Worm (Caenorhabditis elegans) whole organism, young adult: ENCODE results near the gene sri-21.

ENCODE experiments used
- B0019.2 ChIP-seq: fragments of 200-800 bp; sonication (Bioruptor generic); conservative IDR thresholded peaks from 2 replicates; pipeline ENCODE4 v1.3.6; 2022; ENCODE audit warnings: missing genetic modification reagents, missing genetic modification characterization, missing compliant biosample characterization
- C06A6.2 ChIP-seq: fragments of 200-800 bp; sonication (Bioruptor generic); conservative IDR thresholded peaks from 2 replicates; pipeline ENCODE4 v1.3.6; 2022; ENCODE audit warnings: missing genetic modification characterization, missing compliant biosample characterization
- F10E7.11 ChIP-seq: sonication (generic microtip); optimal IDR thresholded peaks from 2 replicates; lab custom pipeline; 2017; ENCODE audit warnings: mild to moderate bottlenecking, missing genetic modification characterization, moderate library complexity, missing compliant biosample characterization
- F33H1.4 ChIP-seq: fragments of 200-800 bp; sonication (Bioruptor generic); IDR thresholded peaks from 2 replicates; pipeline ENCODE4 v1.3.6; 2022; ENCODE audit warnings: missing genetic modification reagents, missing genetic modification characterization, missing compliant biosample characterization
- Y56A3A.18 ChIP-seq: fragments of 200-800 bp; sonication (Bioruptor generic); IDR thresholded peaks from 2 replicates; pipeline ENCODE4 v1.3.6; 2022; ENCODE audit warnings: missing genetic modification reagents, missing genetic modification characterization, missing compliant biosample characterization
- Y67H2A.10 ChIP-seq: fragments of 200-800 bp; sonication (Bioruptor generic); conservative IDR thresholded peaks from 2 replicates; pipeline ENCODE4 v1.3.6; 2022; ENCODE audit warnings: missing genetic modification reagents, missing genetic modification characterization, missing compliant biosample characterization
- akir-1 ChIP-seq: fragments of 200-800 bp; sonication (Bioruptor generic); optimal IDR thresholded peaks from 2 replicates; lab custom pipeline; 2018; ENCODE audit warnings: mild to moderate bottlenecking, missing genetic modification characterization, moderate library complexity, missing compliant biosample characterization
- atf-7 ChIP-seq: sonication (generic microtip); optimal IDR thresholded peaks from 2 replicates; lab custom pipeline; 2017; ENCODE audit warnings: mild to moderate bottlenecking, missing genetic modification characterization, missing compliant biosample characterization
- attf-3 ChIP-seq: fragments of 200-800 bp; sonication (Bioruptor generic); conservative IDR thresholded peaks from 2 replicates; pipeline ENCODE4 v1.3.6; 2022; ENCODE audit warnings: missing genetic modification reagents, missing genetic modification characterization, missing compliant biosample characterization
- attf-5 ChIP-seq: fragments of 200-800 bp; sonication (Bioruptor generic); optimal IDR thresholded peaks from 2 replicates; lab custom pipeline; 2018; ENCODE audit warnings: mild to moderate bottlenecking, missing genetic modification characterization, missing compliant biosample characterization
- bed-1 ChIP-seq: fragments of 200-800 bp; sonication (Bioruptor generic); IDR thresholded peaks from 2 replicates; pipeline ENCODE4 v1.3.6; 2022; ENCODE audit warnings: missing genetic modification reagents, missing genetic modification characterization, missing compliant biosample characterization
- bed-2 ChIP-seq: fragments of 200-800 bp; sonication (Bioruptor generic); IDR thresholded peaks from 2 replicates; pipeline ENCODE4 v1.3.6; 2022; ENCODE audit warnings: missing genetic modification reagents, missing genetic modification characterization, missing compliant biosample characterization
- cebp-1 ChIP-seq, 2 experiments: fragments of 200-800 bp in 1 of 2; sonication (Bioruptor generic) in 1 of 2; sonication (generic microtip) in 1 of 2; IDR thresholded peaks in 1 of 2; optimal IDR thresholded peaks in 1 of 2; 2 replicates each; pipeline versions ENCODE4 v1.3.6 to Lab custom; 2017 to 2022; ENCODE audit warnings: missing compliant biosample characterization in 2 of 2, missing genetic modification characterization in 2 of 2, mild to moderate bottlenecking in 1 of 2, missing genetic modification reagents in 1 of 2, moderate library complexity in 1 of 2
- cebp-2 ChIP-seq: fragments of 200-800 bp; sonication (Bioruptor generic); IDR thresholded peaks from 2 replicates; pipeline ENCODE4 v1.3.6; 2022; ENCODE audit warnings: missing genetic modification characterization, missing compliant biosample characterization
- ceh-27 ChIP-seq: fragments of 200-800 bp; sonication (Bioruptor generic); optimal IDR thresholded peaks from 2 replicates; lab custom pipeline; 2018; ENCODE audit warnings: mild to moderate bottlenecking, missing genetic modification characterization, moderate library complexity, missing compliant biosample characterization
- ceh-79 ChIP-seq: sonication (generic microtip); optimal IDR thresholded peaks from 2 replicates; lab custom pipeline; 2017; ENCODE audit warnings: mild to moderate bottlenecking, missing genetic modification characterization, missing compliant biosample characterization
- egrh-3 ChIP-seq: fragments of 200-800 bp; sonication (Bioruptor generic); IDR thresholded peaks from 2 replicates; pipeline ENCODE4 v1.3.6; 2022; ENCODE audit warnings: missing genetic modification reagents, missing genetic modification characterization, missing compliant biosample characterization
- ekl-4 ChIP-seq: fragments of 200-800 bp; sonication (Bioruptor generic); IDR thresholded peaks from 2 replicates; pipeline ENCODE4 v1.3.6; 2022; ENCODE audit warnings: missing genetic modification reagents, missing genetic modification characterization, missing compliant biosample characterization
- him-1 ChIP-seq: sonication (generic microtip); optimal IDR thresholded peaks from 2 replicates; lab custom pipeline; 2016; ENCODE audit warnings: missing genotype, missing genetic modification reagents, missing genetic modification characterization, missing compliant biosample characterization
- hlh-12 ChIP-seq: sonication (generic microtip); optimal IDR thresholded peaks from 2 replicates; lab custom pipeline; 2016; ENCODE audit warnings: missing genetic modification characterization, missing compliant biosample characterization
- hlh-26 ChIP-seq: fragments of 200-800 bp; sonication (Bioruptor generic); conservative IDR thresholded peaks from 2 replicates; pipeline ENCODE4 v1.3.6; 2022; ENCODE audit warnings: missing genetic modification reagents, missing genetic modification characterization, missing compliant biosample characterization
- hmg-1.2 ChIP-seq: fragments of 200-800 bp; sonication (Bioruptor generic); IDR thresholded peaks from 2 replicates; pipeline ENCODE4 v1.3.6; 2022; ENCODE audit warnings: missing genetic modification reagents, missing genetic modification characterization, missing compliant biosample characterization
- lag-1 ChIP-seq: fragments of 200-800 bp; sonication (Bioruptor generic); IDR thresholded peaks from 2 replicates; pipeline ENCODE4 v1.3.6; 2022; ENCODE audit warnings: missing genetic modification reagents, missing genetic modification characterization, missing compliant biosample characterization
- lin-54 ChIP-seq: fragments of 200-800 bp; sonication (Bioruptor generic); optimal IDR thresholded peaks from 2 replicates; lab custom pipeline; 2018; ENCODE audit warnings: mild to moderate bottlenecking, missing genetic modification characterization, missing compliant biosample characterization
- lsl-1 ChIP-seq: fragments of 200-800 bp; sonication (Bioruptor generic); optimal IDR thresholded peaks from 2 replicates; lab custom pipeline; 2018; ENCODE audit warnings: mild to moderate bottlenecking, missing genetic modification characterization, moderate library complexity, missing compliant biosample characterization
- lsy-27 ChIP-seq: sonication (generic microtip); optimal IDR thresholded peaks from 2 replicates; lab custom pipeline; 2017; ENCODE audit warnings: missing genetic modification characterization, mild to moderate bottlenecking, missing compliant biosample characterization, antibody characterized with exemption, missing genotype, borderline replicate concordance; ENCODE audit not compliant: insufficient read depth
- madf-10 ChIP-seq: sonication (generic microtip); optimal IDR thresholded peaks from 2 replicates; lab custom pipeline; 2016; ENCODE audit warnings: mild to moderate bottlenecking, missing genetic modification characterization, missing compliant biosample characterization
- madf-3 ChIP-seq: fragments of 200-800 bp; sonication (Bioruptor generic); IDR thresholded peaks from 2 replicates; pipeline ENCODE4 v1.3.6; 2022; ENCODE audit warnings: missing genetic modification reagents, missing genetic modification characterization, missing compliant biosample characterization
- madf-6 ChIP-seq: fragments of 200-800 bp; sonication (Bioruptor generic); IDR thresholded peaks from 2 replicates; pipeline ENCODE4 v1.3.6; 2022; ENCODE audit warnings: missing genetic modification reagents, missing genetic modification characterization, missing compliant biosample characterization
- madf-8 ChIP-seq: fragments of 200-800 bp; sonication (Bioruptor generic); conservative IDR thresholded peaks from 2 replicates; pipeline ENCODE4 v1.3.6; 2022; ENCODE audit warnings: missing genetic modification reagents, missing genetic modification characterization, missing compliant biosample characterization
- nfya-1 ChIP-seq: sonication (generic microtip); optimal IDR thresholded peaks from 2 replicates; lab custom pipeline; 2017; ENCODE audit warnings: antibody characterized with exemption, missing compliant biosample characterization, missing genetic modification characterization, borderline replicate concordance; ENCODE audit not compliant: insufficient read depth
- nfya-2 ChIP-seq: fragments of 200-800 bp; sonication (Bioruptor generic); IDR thresholded peaks from 2 replicates; pipeline ENCODE4 v1.3.6; 2022; ENCODE audit warnings: missing genetic modification reagents, missing genetic modification characterization, missing compliant biosample characterization
- nhr-179 ChIP-seq: sonication (generic microtip); optimal IDR thresholded peaks from 2 replicates; lab custom pipeline; 2016; ENCODE audit warnings: mild to moderate bottlenecking, missing genetic modification characterization, missing compliant biosample characterization
- repo-1 ChIP-seq: sonication (generic microtip); optimal IDR thresholded peaks from 2 replicates; lab custom pipeline; 2017; ENCODE audit warnings: mild to moderate bottlenecking, missing genetic modification characterization, missing compliant biosample characterization
- somi-1 ChIP-seq: fragments of 200-800 bp; sonication (Bioruptor generic); optimal IDR thresholded peaks from 2 replicates; lab custom pipeline; 2018; ENCODE audit warnings: mild to moderate bottlenecking, missing genetic modification characterization, missing compliant biosample characterization
- zfh-2 ChIP-seq: fragments of 200-800 bp; sonication (Bioruptor generic); conservative IDR thresholded peaks from 2 replicates; pipeline ENCODE4 v1.3.6; 2022; ENCODE audit warnings: missing genetic modification reagents, missing genetic modification characterization, missing compliant biosample characterization

Gene sri-21

ce11 chrV:3579795-3580194, 30.1 kb downstream of the sri-21 start (continued):
- no peak for TF ChIP-seq ekl-4 (GFP tag; lab: Robert Waterston, UW)
- no peak for TF ChIP-seq lsl-1
- TF ChIP-seq him-1 (tag; lab: Kevin White, UChicago) = no peak
- TF ChIP-seq bed-1 (GFP tag; lab: Robert Waterston, UW) = no peak
- TF ChIP-seq egrh-3 (GFP tag; lab: Robert Waterston, UW) = no peak
- no peak for TF ChIP-seq madf-10
- TF ChIP-seq repo-1 = no peak
- TF ChIP-seq atf-7 = peak; percentile 12
- TF ChIP-seq somi-1 (GFP tag; lab: Kevin White, UChicago) = peak; percentile 31
- no peak for TF ChIP-seq hlh-12 (tag; lab: Kevin White, UChicago)
- TF ChIP-seq C06A6.2 = no peak
- no peak for TF ChIP-seq madf-3 (GFP tag; lab: Robert Waterston, UW)
- peak; percentile 51 for TF ChIP-seq hmg-1.2 (GFP tag; lab: Robert Waterston, UW)
- no peak for TF ChIP-seq Y67H2A.10
- TF ChIP-seq nhr-179 = no peak
- no peak for TF ChIP-seq ceh-27
- no peak for TF ChIP-seq hlh-26 (GFP tag; lab: Robert Waterston, UW)
- TF ChIP-seq ceh-79 (tag; lab: Kevin White, UChicago) = no peak
- TF ChIP-seq zfh-2 = no peak; the same call in 1 of the 2 replicates
- TF ChIP-seq cebp-1 (GFP tag; IDR thresholded peaks at IDR 0.05; lab: Robert Waterston, UW) = no peak
- TF ChIP-seq cebp-1 (tag; optimal IDR thresholded peaks at IDR 0.05; lab: Kevin White, UChicago) = peak; percentile 45
- TF ChIP-seq F10E7.11 (tag; lab: Kevin White, UChicago) = no peak
- TF ChIP-seq Y56A3A.18 (GFP tag; lab: Robert Waterston, UW) = no peak
- TF ChIP-seq B0019.2 (GFP tag; lab: Robert Waterston, UW) = no peak
- peak; percentile 11 for TF ChIP-seq lin-54 (GFP tag; lab: Kevin White, UChicago)
- TF ChIP-seq attf-3 (GFP tag; lab: Robert Waterston, UW) = no peak
- no peak for TF ChIP-seq lsy-27 (tag; lab: Kevin White, UChicago)
- TF ChIP-seq nfya-1 (tag; lab: Kevin White, UChicago) = no peak
- TF ChIP-seq nfya-2 (GFP tag; lab: Robert Waterston, UW) = no peak
- no peak for TF ChIP-seq cebp-2 (GFP tag; lab: Robert Waterston, UW)
- TF ChIP-seq, all 124 proteins: peak for 10

ce11 chrV:3580385-3580784, 30.7 kb downstream of the sri-21 start:
- TF ChIP-seq F33H1.4 (GFP tag; lab: Robert Waterston, UW) = no peak
- TF ChIP-seq madf-6 (GFP tag; lab: Robert Waterston, UW) = no peak
- TF ChIP-seq madf-3 (GFP tag; lab: Robert Waterston, UW) = 0 out of 2 replicates have a peak, but pooled peaks have one; percentile 9
- TF ChIP-seq Y56A3A.18 (GFP tag; lab: Robert Waterston, UW) = peak; percentile 23; the same call in 1 of the 2 replicates

ce11 chrV:3581034-3581433, 31.4 kb downstream of the sri-21 start:
- TF ChIP-seq akir-1 (GFP tag; lab: Kevin White, UChicago) (no peak), attf-5 (GFP tag; lab: Kevin White, UChicago) (peak; percentile 2)

ce11 chrV:3581643-3582042, 32.0 kb downstream of the sri-21 start:
- TF ChIP-seq madf-8 (GFP tag; lab: Robert Waterston, UW) = no peak
- peak; percentile 6; the same call in 1 of the 2 replicates for TF ChIP-seq egrh-3 (GFP tag; lab: Robert Waterston, UW)
- TF ChIP-seq bed-2 = no peak
- peak; percentile 65 for TF ChIP-seq zfh-2
- TF ChIP-seq lag-1 (GFP tag; lab: Robert Waterston, UW) = 0 out of 2 replicates have a peak, but pooled peaks have one; percentile 5
